Worm (Caenorhabditis elegans) whole organism, L2 larva: ENCODE results near the gene K02C4.2.
A peak's percentile ranks its signal among the peaks of the same experiment; 100 is the strongest.

Experiments
- F13H6.1 ChIP-seq: sonication (generic microtip); optimal IDR thresholded peaks from 2 replicates; lab custom pipeline; 2016; ENCODE audit warnings: missing genetic modification characterization, missing compliant biosample characterization
- R02D3.7 ChIP-seq: fragments of 150-350 bp; optimal IDR thresholded peaks from 2 replicates; lab custom pipeline; 2014; ENCODE audit warnings: missing biosample characterization, missing genetic modification characterization
- ZK546.5 ChIP-seq: sonication (generic microtip); optimal IDR thresholded peaks from 2 replicates; lab custom pipeline; 2017; ENCODE audit warnings: missing biosample characterization, missing genetic modification characterization
- alr-1 ChIP-seq: fragments of 150-350 bp; optimal IDR thresholded peaks from 2 replicates; lab custom pipeline; 2014; ENCODE audit warnings: missing biosample characterization, missing genetic modification characterization
- aly-2 ChIP-seq: fragments of 150-350 bp; optimal IDR thresholded peaks from 2 replicates; lab custom pipeline; 2014; ENCODE audit warnings: missing biosample characterization, missing genetic modification characterization
- ama-1 ChIP-seq: fragments of 150-350 bp; optimal IDR thresholded peaks from 2 replicates; lab custom pipeline; 2018; ENCODE audit warnings: inconsistent platforms
- blmp-1 ChIP-seq: sonication (generic microtip); optimal IDR thresholded peaks from 2 replicates; lab custom pipeline; 2017; ENCODE audit warnings: missing genetic modification characterization, mild to moderate bottlenecking, missing compliant biosample characterization, antibody characterized with exemption, moderate library complexity; ENCODE audit not compliant: insufficient read depth
- ceh-16 ChIP-seq: fragments of 150-350 bp; optimal IDR thresholded peaks from 2 replicates; lab custom pipeline; 2014; ENCODE audit warnings: missing biosample characterization, missing genetic modification characterization
- ceh-82 ChIP-seq: fragments of 150-350 bp; optimal IDR thresholded peaks from 2 replicates; lab custom pipeline; 2014; ENCODE audit warnings: missing biosample characterization, missing genetic modification characterization
- crh-2 ChIP-seq: sonication (generic microtip); optimal IDR thresholded peaks from 2 replicates; lab custom pipeline; 2017; ENCODE audit warnings: missing biosample characterization, missing genetic modification characterization
- dmd-4 ChIP-seq: sonication (generic microtip); optimal IDR thresholded peaks from 2 replicates; lab custom pipeline; 2017; ENCODE audit warnings: missing biosample characterization, missing genetic modification characterization
- egl-27 ChIP-seq: sonication (generic microtip); optimal IDR thresholded peaks from 3 replicates; lab custom pipeline; 2017; ENCODE audit warnings: missing biosample characterization, missing genetic modification reagents, missing genetic modification characterization
- elt-1 ChIP-seq: fragments of 150-350 bp; optimal IDR thresholded peaks from 2 replicates; lab custom pipeline; 2014; ENCODE audit warnings: missing biosample characterization, missing genetic modification characterization
- elt-3 ChIP-seq: sonication (generic microtip); optimal IDR thresholded peaks from 2 replicates; lab custom pipeline; 2017; ENCODE audit warnings: missing biosample characterization, missing genetic modification characterization
- fos-1 ChIP-seq: fragments of 150-350 bp; optimal IDR thresholded peaks from 2 replicates; lab custom pipeline; 2014; ENCODE audit warnings: missing biosample characterization, missing genetic modification characterization
- gmeb-1 ChIP-seq: fragments of 150-350 bp; optimal IDR thresholded peaks from 2 replicates; lab custom pipeline; 2014; ENCODE audit warnings: missing biosample characterization, missing genetic modification characterization
- lin-11 ChIP-seq: fragments of 150-350 bp; sonication (generic microtip); optimal IDR thresholded peaks from 2 replicates; lab custom pipeline; 2014; ENCODE audit warnings: missing biosample characterization, missing genetic modification characterization, inconsistent platforms, mixed read lengths
- lin-13 ChIP-seq: fragments of 150-350 bp; optimal IDR thresholded peaks from 2 replicates; lab custom pipeline; 2014; ENCODE audit warnings: missing biosample characterization, missing genetic modification reagents, missing genetic modification characterization
- lin-39 ChIP-seq: fragments of 150-350 bp; optimal IDR thresholded peaks from 2 replicates; lab custom pipeline; 2014; ENCODE audit warnings: missing biosample characterization, missing genetic modification reagents, missing genetic modification characterization
- lsy-2 ChIP-seq, 2 experiments: fragments of 150-350 bp in 1 of 2; sonication (generic microtip) in 1 of 2; optimal IDR thresholded peaks; 2 replicates each; lab custom pipeline; 2014 to 2017; ENCODE audit warnings: missing biosample characterization in 2 of 2, missing genetic modification characterization in 2 of 2
- mbf-1 ChIP-seq: sonication (generic microtip); optimal IDR thresholded peaks from 2 replicates; lab custom pipeline; 2017; ENCODE audit warnings: missing biosample characterization, missing genetic modification characterization
- mdl-1 ChIP-seq, 2 experiments: fragments of 150-350 bp in 1 of 2; sonication (generic microtip) in 1 of 2; optimal IDR thresholded peaks; 2 replicates each; lab custom pipeline; 2017; ENCODE audit warnings: missing biosample characterization in 2 of 2, missing genetic modification characterization in 2 of 2
- nhr-11 ChIP-seq: fragments of 150-350 bp; optimal IDR thresholded peaks from 2 replicates; lab custom pipeline; 2014; ENCODE audit warnings: missing biosample characterization, missing genetic modification characterization
- nhr-129 ChIP-seq: fragments of 150-350 bp; optimal IDR thresholded peaks from 2 replicates; lab custom pipeline; 2014; ENCODE audit warnings: missing biosample characterization, missing genetic modification characterization
- nhr-21 ChIP-seq: fragments of 150-350 bp; optimal IDR thresholded peaks from 2 replicates; lab custom pipeline; 2014; ENCODE audit warnings: missing biosample characterization, missing genetic modification characterization
- nhr-23 ChIP-seq: fragments of 150-350 bp; optimal IDR thresholded peaks from 2 replicates; lab custom pipeline; 2014; ENCODE audit warnings: missing biosample characterization, missing genetic modification reagents, missing genetic modification characterization
- nhr-6 ChIP-seq: fragments of 150-350 bp; optimal IDR thresholded peaks from 2 replicates; lab custom pipeline; 2014; ENCODE audit warnings: missing biosample characterization, missing genetic modification characterization
- nhr-77 ChIP-seq: fragments of 150-350 bp; optimal IDR thresholded peaks from 2 replicates; lab custom pipeline; 2014; ENCODE audit warnings: missing biosample characterization, missing genetic modification characterization
- peb-1 ChIP-seq: fragments of 150-350 bp; optimal IDR thresholded peaks from 2 replicates; lab custom pipeline; 2014; ENCODE audit warnings: missing biosample characterization, missing genetic modification characterization
- sem-4 ChIP-seq: fragments of 150-350 bp; optimal IDR thresholded peaks from 2 replicates; lab custom pipeline; 2014; ENCODE audit warnings: missing biosample characterization, missing genetic modification reagents, missing genetic modification characterization
- skn-1 ChIP-seq: sonication (generic microtip); optimal IDR thresholded peaks from 2 replicates; lab custom pipeline; 2017; ENCODE audit warnings: missing biosample characterization, missing genetic modification characterization
- sma-3 ChIP-seq: sonication (generic microtip); optimal IDR thresholded peaks from 2 replicates; lab custom pipeline; 2016; ENCODE audit warnings: missing genetic modification reagents, missing genetic modification characterization, missing compliant biosample characterization
- sma-9 ChIP-seq, 2 experiments: fragments of 150-350 bp in 1 of 2; sonication (generic microtip) in 1 of 2; optimal IDR thresholded peaks; 2 replicates each; lab custom pipeline; 2014 to 2016; ENCODE audit warnings: missing genetic modification characterization in 2 of 2, mild to moderate bottlenecking in 1 of 2, missing biosample characterization in 1 of 2, missing compliant biosample characterization in 1 of 2, missing genetic modification reagents in 1 of 2, moderate library complexity in 1 of 2
- snpc-4 ChIP-seq: fragments of 150-350 bp; optimal IDR thresholded peaks from 2 replicates; lab custom pipeline; 2014; ENCODE audit warnings: missing biosample characterization, missing genetic modification characterization
- unc-55 ChIP-seq: fragments of 150-350 bp; sonication (generic microtip); optimal IDR thresholded peaks from 3 replicates; lab custom pipeline; 2014; ENCODE audit warnings: missing biosample characterization, missing genetic modification reagents, missing genetic modification characterization
- zag-1 ChIP-seq: fragments of 150-350 bp; optimal IDR thresholded peaks from 2 replicates; lab custom pipeline; 2014; ENCODE audit warnings: missing biosample characterization, missing genetic modification characterization
- ztf-1 ChIP-seq: fragments of 200-800 bp; sonication (Bioruptor generic); conservative IDR thresholded peaks from 2 replicates; pipeline ENCODE4 v1.3.6; 2022; ENCODE audit warnings: missing genetic modification characterization, missing compliant biosample characterization
- ztf-11 ChIP-seq: sonication (generic microtip); optimal IDR thresholded peaks from 2 replicates; lab custom pipeline; 2017; ENCODE audit warnings: missing biosample characterization, missing genetic modification characterization
- ztf-4 ChIP-seq: fragments of 150-350 bp; optimal IDR thresholded peaks from 2 replicates; lab custom pipeline; 2014; ENCODE audit warnings: missing biosample characterization, missing genetic modification characterization

K02C4.2 gene

ce11 chrII:8071801-8072544 is 3.6 kb upstream of the K02C4.2 start (continued):
- peak; percentile 11 for TF ChIP-seq lin-13 (GFP tag; lab: Kevin White, UChicago)
- TF ChIP-seq sem-4 = no peak
- TF ChIP-seq ama-1 (lab: Kevin White, UChicago) = no peak
- TF ChIP-seq mdl-1 (tag; optimal IDR thresholded peaks at IDR 0.05; lab: Kevin White, UChicago) = peak in 1 of 2 experiments; percentile 83
- TF ChIP-seq mbf-1 (tag; lab: Kevin White, UChicago) = no peak
- no peak for TF ChIP-seq R02D3.7 (tag; lab: Kevin White, UChicago)
- no peak for TF ChIP-seq nhr-77 (tag; lab: Kevin White, UChicago)
- no peak for TF ChIP-seq alr-1 (tag; lab: Kevin White, UChicago)
- no peak for TF ChIP-seq elt-1
- no peak for TF ChIP-seq gmeb-1 (tag; lab: Kevin White, UChicago)
- no peak for TF ChIP-seq peb-1 (tag; lab: Kevin White, UChicago)
- TF ChIP-seq nhr-6 (tag; lab: Kevin White, UChicago) = peak; percentile 45
- TF ChIP-seq nhr-21 (tag; lab: Kevin White, UChicago) = peak; percentile 76
- peak; percentile 77 for TF ChIP-seq crh-2
- TF ChIP-seq fos-1 = peak; percentile 26
- TF ChIP-seq lsy-2 (tag; optimal IDR thresholded peaks at IDR 0.05; lab: Kevin White, UChicago) = peak in 1 of 2 experiments; percentile 80
- TF ChIP-seq egl-27 (tag; lab: Kevin White, UChicago) = peak; percentile 3

- TF ChIP-seq fos-1 = peak; percentile 39
- no peak for TF ChIP-seq elt-1
- TF ChIP-seq, all 48 proteins: peak for 1
Observed at ce11 chrII:8073222-8073621, 2.3 kb upstream of the K02C4.2 start, which contains the start of gene gpcp-2. Gene gpcp-2, minus strand, starts transcription at chrII:8073374.

- peak; percentile 47 for TF ChIP-seq fos-1
- no peak for TF ChIP-seq nhr-6 (tag; lab: Kevin White, UChicago)
- TF ChIP-seq gmeb-1 (tag; lab: Kevin White, UChicago) = no peak
Observed at ce11 chrII:8074058-8074457, 1.5 kb upstream of the K02C4.2 start.

ce11 chrII:8078041-8078440 is 2.5 kb downstream of the K02C4.2 start, which contains the start of gene K02C4.5:
Gene K02C4.5, plus strand, starts transcription at chrII:8078435.
- no peak for TF ChIP-seq lin-13 (GFP tag; lab: Kevin White, UChicago)
- TF ChIP-seq fos-1 = peak; percentile 98
- TF ChIP-seq ceh-16 (tag; lab: Kevin White, UChicago) = no peak
- TF ChIP-seq gmeb-1 (tag; lab: Kevin White, UChicago) = no peak
- peak; percentile 48 for TF ChIP-seq crh-2
- TF ChIP-seq egl-27 (tag; lab: Kevin White, UChicago) = no peak
- peak; percentile 11 for TF ChIP-seq skn-1 (tag; lab: Kevin White, UChicago)

ce11 chrII:8086803-8087202 is 11.2 kb downstream of the K02C4.2 start, which contains the start of gene K02C4.3:
Gene K02C4.3, minus strand, starts transcription at chrII:8086853.
- TF ChIP-seq ztf-1 (no peak), R02D3.7 (tag; lab: Kevin White, UChicago) (no peak), sem-4 (peak; percentile 24), nhr-21 (tag; lab: Kevin White, UChicago) (peak; percentile 51), dmd-4 (tag; lab: Kevin White, UChicago) (no peak), F13H6.1 (tag; lab: Kevin White, UChicago) (peak; percentile 55), lsy-2 (tag; optimal IDR thresholded peaks at IDR 0.05; lab: Kevin White, UChicago) (peak; percentile 61 to 87), ZK546.5 (tag; lab: Kevin White, UChicago) (no peak), mdl-1 (tag; optimal IDR thresholded peaks at IDR 0.05; lab: Kevin White, UChicago) (no peak), elt-3 (no peak), mbf-1 (tag; lab: Kevin White, UChicago) (no peak), ama-1 (lab: Kevin White, UChicago) (no peak), skn-1 (tag; lab: Kevin White, UChicago) (no peak), unc-55 (GFP tag; lab: Kevin White, UChicago) (peak; percentile 69), zag-1 (tag; lab: Kevin White, UChicago) (no peak), lin-39 (no peak), sma-3 (GFP tag; lab: Kevin White, UChicago) (peak; percentile 63), ceh-82 (tag; lab: Kevin White, UChicago) (no peak), sma-9 (GFP tag; optimal IDR thresholded peaks at IDR 0.05; lab: Kevin White, UChicago) (peak; percentile 80), sma-9 (tag; optimal IDR thresholded peaks at IDR 0.05; lab: Kevin White, UChicago) (no peak), peb-1 (tag; lab: Kevin White, UChicago) (no peak), alr-1 (tag; lab: Kevin White, UChicago) (no peak), ceh-16 (tag; lab: Kevin White, UChicago) (no peak), fos-1 (peak; percentile 53), gmeb-1 (tag; lab: Kevin White, UChicago) (peak; percentile 92), nhr-11 (tag; lab: Kevin White, UChicago) (no peak), aly-2 (tag; lab: Kevin White, UChicago) (no peak), snpc-4 (tag; lab: Kevin White, UChicago) (peak; percentile 87), ztf-4 (tag; lab: Kevin White, UChicago) (peak; percentile 51), nhr-6 (tag; lab: Kevin White, UChicago) (peak; percentile 16), blmp-1 (tag; lab: Kevin White, UChicago) (no peak), egl-27 (tag; lab: Kevin White, UChicago) (no peak), nhr-129 (tag; lab: Kevin White, UChicago) (peak; percentile 64), lin-11 (tag; lab: Kevin White, UChicago) (peak; percentile 52), ztf-11 (tag; lab: Kevin White, UChicago) (no peak), nhr-23 (tag; lab: Kevin White, UChicago) (no peak), elt-1 (no peak), lin-13 (GFP tag; lab: Kevin White, UChicago) (peak; percentile 65)
